Fruit fly (Drosophila melanogaster): ENCODE results near the gene CG1582.

The CG1582 gene

dm6 chrX:10905047-10905446 is 5.9 kb upstream of the CG1582 start (continued):
- TF ChIP-seq Nf-YB (GFP tag; optimal IDR thresholded peaks at IDR 0.05) (peak; percentile 26), CG33557 (GFP tag; optimal IDR thresholded peaks at IDR 0.05) (peak; percentile 50), zen2 (GFP tag; IDR thresholded peaks at IDR 0.05; ENCODE audit: partially characterized antibody) (no peak), CG6683 (GFP tag; optimal IDR thresholded peaks at IDR 0.05) (no peak), onecut (GFP tag; IDR thresholded peaks at IDR 0.05) (peak; percentile 20; the same call in 1 of the 2 replicates), sqz (GFP tag; optimal IDR thresholded peaks at IDR 0.05) (peak; percentile 52), CG1832 (GFP tag; optimal IDR thresholded peaks at IDR 0.05) (no peak), CG4360 (GFP tag; IDR thresholded peaks at IDR 0.05) (no peak), cas (GFP tag; IDR thresholded peaks at IDR 0.05) (no peak), ranshi (GFP tag; IDR thresholded peaks at IDR 0.05) (peak; percentile 41; the same call in 1 of the 2 replicates), crol (GFP tag; IDR thresholded peaks at IDR 0.05) (no peak), Adf1 (GFP tag; IDR thresholded peaks at IDR 0.05) (no peak), CG10462 (GFP tag; optimal IDR thresholded peaks at IDR 0.05) (peak; percentile 50), Eip74EF (GFP tag; optimal IDR thresholded peaks at IDR 0.05) (peak in 1 of 2 experiments; percentile 53), CG1233 (GFP tag; optimal IDR thresholded peaks at IDR 0.05) (peak; percentile 51), CG10321 (GFP tag; IDR thresholded peaks at IDR 0.05) (no peak), wdn (GFP tag; IDR thresholded peaks at IDR 0.05) (peak; percentile 26; the same call in 1 of the 2 replicates), pb (GFP tag; optimal IDR thresholded peaks at IDR 0.05) (peak; percentile 8), row (GFP tag; IDR thresholded peaks at IDR 0.05) (peak; percentile 55; the same call in 2 of the 3 replicates), usp (GFP tag; optimal IDR thresholded peaks at IDR 0.05) (no peak), CG14710 (tag; optimal IDR thresholded peaks at IDR 0.05) (peak; percentile 64), CG17328 (GFP tag; IDR thresholded peaks at IDR 0.05) (peak; percentile 42), lov (optimal IDR thresholded peaks at IDR 0.05) (no peak), lov (GFP tag; IDR thresholded peaks at IDR 0.05) (no peak), HmgD (GFP tag; optimal IDR thresholded peaks at IDR 0.05) (no peak), Spps (tag; optimal IDR thresholded peaks at IDR 0.05) (peak; percentile 48), sd (tag; optimal IDR thresholded peaks at IDR 0.05) (no peak), Sin3A (optimal IDR thresholded peaks at IDR 0.05) (no peak), CG33213 (GFP tag; optimal IDR thresholded peaks at IDR 0.05) (no peak), Dad (GFP tag; optimal IDR thresholded peaks at IDR 0.05) (peak; percentile 14), Mes4 (GFP tag; optimal IDR thresholded peaks at IDR 0.05) (peak; percentile 61), bab2 (GFP tag; optimal IDR thresholded peaks at IDR 0.05) (no peak), schlank (tag; optimal IDR thresholded peaks at IDR 0.05) (no peak), btn (GFP tag; optimal IDR thresholded peaks at IDR 0.05) (peak; percentile 28), Six4 (GFP tag; optimal IDR thresholded peaks at IDR 0.05) (peak; percentile 49), hb (GFP tag; IDR thresholded peaks at IDR 0.05; ENCODE audit: partially characterized antibody) (no peak), wor (GFP tag; IDR thresholded peaks at IDR 0.05) (peak; percentile 58), MESR4 (GFP tag; optimal IDR thresholded peaks at IDR 0.05) (no peak), inv (GFP tag; IDR thresholded peaks at IDR 0.05; ENCODE audit: partially characterized antibody) (no peak), CG11560 (tag; IDR thresholded peaks at IDR 0.05) (no peak), CG13775 (GFP tag; optimal IDR thresholded peaks at IDR 0.05) (peak; percentile 64), Camta (GFP tag; optimal IDR thresholded peaks at IDR 0.05) (peak; percentile 54), CG6175 (GFP tag; IDR thresholded peaks at IDR 0.05) (no peak), chm (GFP tag; IDR thresholded peaks at IDR 0.05) (no peak), Chrac-16 (GFP tag; optimal IDR thresholded peaks at IDR 0.05) (peak; percentile 39), tap (tag; optimal IDR thresholded peaks at IDR 0.05) (no peak), CG1024 (GFP tag; IDR thresholded peaks at IDR 0.05) (0 out of 2 replicates have a peak, but pooled peaks have one; percentile 31), vnd (GFP tag; IDR thresholded peaks at IDR 0.05; ENCODE audit: partially characterized antibody) (no peak), CG6854 (GFP tag; optimal IDR thresholded peaks at IDR 0.05) (peak; percentile 30), CG30431 (GFP tag; optimal IDR thresholded peaks at IDR 0.05) (peak; percentile 39), Myb (GFP tag; optimal IDR thresholded peaks at IDR 0.05) (no peak), CG34376 (GFP tag; optimal IDR thresholded peaks at IDR 0.05) (no peak)

Data from whole organism, embryonic.